Worm (Caenorhabditis elegans) whole organism, early embryonic: ENCODE data around the gene cyp-35A1.

ENCODE experiments used
- F13C5.2 ChIP-seq: sonication (generic microtip); optimal IDR thresholded peaks from 2 replicates; lab custom pipeline; 2017; ENCODE audit warnings: mild to moderate bottlenecking, missing genetic modification characterization, inconsistent platforms, missing compliant biosample characterization
- aly-1 ChIP-seq: sonication (generic microtip); optimal IDR thresholded peaks from 2 replicates; lab custom pipeline; 2016; ENCODE audit warnings: missing genetic modification characterization, missing compliant biosample characterization
- ama-1 ChIP-seq: fragments of 150-350 bp; optimal IDR thresholded peaks from 2 replicates; lab custom pipeline; 2014
- ceh-13 ChIP-seq: fragments of 200-800 bp; sonication (Bioruptor generic); optimal IDR thresholded peaks from 2 replicates; lab custom pipeline; 2018; ENCODE audit warnings: mild to moderate bottlenecking, missing genetic modification characterization, missing compliant biosample characterization
- flt-1 ChIP-seq: fragments of 200-800 bp; sonication (Bioruptor generic); IDR thresholded peaks from 2 replicates; pipeline ENCODE4 v1.3.6; 2022; ENCODE audit warnings: missing genetic modification characterization, missing compliant biosample characterization
- hmbx-1 ChIP-seq: sonication (generic microtip); optimal IDR thresholded peaks from 2 replicates; lab custom pipeline; 2016; ENCODE audit warnings: mild to moderate bottlenecking, missing genetic modification characterization, missing compliant biosample characterization
- pes-1 ChIP-seq: fragments of 200-800 bp; sonication (Bioruptor generic); IDR thresholded peaks from 2 replicates; pipeline ENCODE4 v1.3.6; 2022; ENCODE audit warnings: missing genetic modification reagents, missing genetic modification characterization, missing compliant biosample characterization
- scrt-1 ChIP-seq: fragments of 200-800 bp; sonication (Bioruptor generic); IDR thresholded peaks from 2 replicates; pipeline ENCODE4 v1.3.6; 2022; ENCODE audit warnings: missing genetic modification characterization, missing compliant biosample characterization
- tbx-37 ChIP-seq: fragments of 200-800 bp; sonication (Bioruptor generic); conservative IDR thresholded peaks from 2 replicates; pipeline ENCODE4 v1.3.6; 2022; ENCODE audit warnings: missing genetic modification reagents, missing genetic modification characterization, missing compliant biosample characterization
- tra-4 ChIP-seq: sonication (generic microtip); optimal IDR thresholded peaks from 2 replicates; lab custom pipeline; 2017; ENCODE audit warnings: missing genetic modification characterization, missing compliant biosample characterization

ce11 chrV:7408520-7408919, 46.9 kb upstream of the cyp-35A1 start, which contains the start of gene srt-6:
- TF ChIP-seq ama-1 (lab: Kevin White, UChicago): no peak
- no peak for TF ChIP-seq pes-1 (GFP tag; lab: Robert Waterston, UW)
- TF ChIP-seq flt-1 (GFP tag; lab: Robert Waterston, UW): no peak
- no peak for TF ChIP-seq tra-4 (tag; lab: Kevin White, UChicago)
- TF ChIP-seq F13C5.2 (tag; lab: Kevin White, UChicago): no peak
- no peak for TF ChIP-seq ceh-13 (GFP tag; lab: Kevin White, UChicago)
- TF ChIP-seq hmbx-1 (tag; lab: Kevin White, UChicago): no peak
- TF ChIP-seq scrt-1 (GFP tag; lab: Robert Waterston, UW): no peak
- no peak for TF ChIP-seq aly-1 (tag; lab: Kevin White, UChicago)
- TF ChIP-seq tbx-37: no peak
